Worm (Caenorhabditis elegans) whole organism, L2 larva: Measurements from ENCODE around the gene T20G5.13.

Source experiments
- F13H6.1 ChIP-seq: sonication (generic microtip); optimal IDR thresholded peaks from 2 replicates; lab custom pipeline; 2016; ENCODE audit warnings: missing genetic modification characterization, missing compliant biosample characterization
- ZK546.5 ChIP-seq: sonication (generic microtip); optimal IDR thresholded peaks from 2 replicates; lab custom pipeline; 2017; ENCODE audit warnings: missing biosample characterization, missing genetic modification characterization
- alr-1 ChIP-seq: fragments of 150-350 bp; optimal IDR thresholded peaks from 2 replicates; lab custom pipeline; 2014; ENCODE audit warnings: missing biosample characterization, missing genetic modification characterization
- dmd-4 ChIP-seq: sonication (generic microtip); optimal IDR thresholded peaks from 2 replicates; lab custom pipeline; 2017; ENCODE audit warnings: missing biosample characterization, missing genetic modification characterization
- lin-11 ChIP-seq: fragments of 150-350 bp; sonication (generic microtip); optimal IDR thresholded peaks from 2 replicates; lab custom pipeline; 2014; ENCODE audit warnings: missing biosample characterization, missing genetic modification characterization, inconsistent platforms, mixed read lengths
- lin-13 ChIP-seq: fragments of 150-350 bp; optimal IDR thresholded peaks from 2 replicates; lab custom pipeline; 2014; ENCODE audit warnings: missing biosample characterization, missing genetic modification reagents, missing genetic modification characterization
- lin-39 ChIP-seq: fragments of 150-350 bp; optimal IDR thresholded peaks from 2 replicates; lab custom pipeline; 2014; ENCODE audit warnings: missing biosample characterization, missing genetic modification reagents, missing genetic modification characterization
- lsy-2 ChIP-seq, 2 experiments: fragments of 150-350 bp in 1 of 2; sonication (generic microtip) in 1 of 2; optimal IDR thresholded peaks; 2 replicates each; lab custom pipeline; 2014 to 2017; ENCODE audit warnings: missing biosample characterization in 2 of 2, missing genetic modification characterization in 2 of 2
- nhr-237 ChIP-seq: fragments of 150-350 bp; optimal IDR thresholded peaks from 2 replicates; lab custom pipeline; 2014; ENCODE audit warnings: missing biosample characterization, missing genetic modification characterization
- nhr-77 ChIP-seq: fragments of 150-350 bp; optimal IDR thresholded peaks from 2 replicates; lab custom pipeline; 2014; ENCODE audit warnings: missing biosample characterization, missing genetic modification characterization
- unc-39 ChIP-seq: fragments of 150-350 bp; optimal IDR thresholded peaks from 2 replicates; lab custom pipeline; 2014; ENCODE audit warnings: missing biosample characterization, missing genetic modification characterization
- zag-1 ChIP-seq: fragments of 150-350 bp; optimal IDR thresholded peaks from 2 replicates; lab custom pipeline; 2014; ENCODE audit warnings: missing biosample characterization, missing genetic modification characterization

DNA sequence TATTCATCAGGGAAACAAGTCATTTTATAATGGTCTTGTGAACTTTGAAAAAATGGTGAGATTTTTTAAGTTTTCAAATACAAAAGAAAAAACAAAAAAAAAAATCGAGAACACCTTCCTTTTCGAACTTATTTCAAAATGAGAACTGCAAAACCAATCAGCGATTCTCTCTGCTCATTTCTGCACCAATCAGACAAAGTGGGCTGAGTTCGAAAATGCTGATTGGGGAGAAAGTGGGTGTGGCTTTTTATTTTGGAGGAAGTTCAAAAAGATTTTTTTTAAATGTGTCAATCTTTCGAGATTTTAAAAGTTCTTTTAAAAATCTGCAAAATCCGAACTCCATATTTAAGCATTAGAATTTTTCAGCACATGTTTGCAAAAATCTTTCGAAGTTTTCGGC lies 6.6 kb downstream of the T20G5.13 start:
- no peak for TF ChIP-seq dmd-4 (tag; lab: Kevin White, UChicago)
- TF ChIP-seq lsy-2 (tag; optimal IDR thresholded peaks at IDR 0.05; lab: Kevin White, UChicago) = no peak
- TF ChIP-seq nhr-77 (tag; lab: Kevin White, UChicago) = no peak
- TF ChIP-seq zag-1 = no peak
- TF ChIP-seq ZK546.5 = no peak
- no peak for TF ChIP-seq lin-39 (tag; lab: Kevin White, UChicago)
- TF ChIP-seq unc-39 (tag; lab: Kevin White, UChicago) = no peak
- TF ChIP-seq lin-13 = no peak
- TF ChIP-seq nhr-237 (tag; lab: Kevin White, UChicago) = no peak
- no peak for TF ChIP-seq F13H6.1 (tag; lab: Kevin White, UChicago)
- no peak for TF ChIP-seq lin-11 (tag; lab: Kevin White, UChicago)
- no peak for TF ChIP-seq alr-1 (tag; lab: Kevin White, UChicago)
